Fruit fly (Drosophila melanogaster): ENCODE results near the gene CG10514.
A peak's percentile ranks its signal among the peaks of the same experiment; 100 is the strongest.

DNA sequence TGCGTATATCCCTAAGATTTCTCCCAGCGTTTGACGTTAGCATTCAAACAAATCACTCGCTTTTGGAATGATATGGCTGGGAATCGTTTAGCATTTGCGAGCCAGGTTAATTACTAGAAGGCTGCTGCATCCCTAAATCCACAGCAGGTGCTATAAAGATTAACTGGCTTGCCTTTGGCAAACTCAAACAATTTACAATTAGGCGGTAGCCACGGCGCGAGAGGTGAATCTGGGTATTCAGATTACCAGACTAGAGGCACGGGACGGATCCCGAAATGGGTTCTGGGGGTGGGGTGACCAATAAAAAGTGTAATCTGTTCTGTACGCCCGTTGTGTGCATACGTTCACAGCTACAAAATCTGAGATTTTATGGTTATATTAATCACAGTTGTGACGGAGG, 1.5 kb upstream of the CG10514 start, which contains the start of gene CG11892:
- no peak for TF ChIP-seq GATAe (GFP tag; conservative IDR thresholded peaks at IDR 0.05)
- no peak for TF ChIP-seq CG1233 (GFP tag; optimal IDR thresholded peaks at IDR 0.05)
- no peak for TF ChIP-seq CTCF (GFP tag; optimal IDR thresholded peaks at IDR 0.05)
- no peak for TF ChIP-seq ac (GFP tag; optimal IDR thresholded peaks at IDR 0.05)
- peak; percentile 45 for TF ChIP-seq Vsx1 (GFP tag; optimal IDR thresholded peaks at IDR 0.05)
- TF ChIP-seq CG7987 (GFP tag; optimal IDR thresholded peaks at IDR 0.05): peak; percentile 80
